Worm (Caenorhabditis elegans): ENCODE data around the gene Y70C5A.4.

DNA sequence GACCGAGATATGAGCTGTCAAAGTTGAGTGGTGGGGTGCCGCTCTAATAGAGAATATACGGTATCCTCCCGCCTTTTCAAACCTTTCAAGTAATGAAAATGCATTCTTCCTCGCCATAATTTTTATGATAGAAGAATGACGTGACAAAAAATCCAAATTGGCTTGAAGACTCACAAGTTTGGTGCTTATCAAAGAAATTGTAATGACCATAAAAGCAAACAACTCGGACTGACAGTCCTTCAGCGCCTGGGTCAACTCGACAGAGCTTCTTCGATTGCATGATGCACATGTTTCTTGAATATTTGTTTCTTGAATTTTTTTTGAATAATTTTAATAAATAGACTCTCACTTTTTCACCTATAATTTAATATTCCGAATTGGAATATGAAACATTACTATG, 12.1 kb upstream of the Y70C5A.4 start:
- TF ChIP-seq ceh-32 (tag; optimal IDR thresholded peaks at IDR 0.05; ENCODE audit: poor library complexity): no peak
- no peak for TF ChIP-seq tag-97 (GFP tag; IDR thresholded peaks at IDR 0.05)
- TF ChIP-seq skn-1 (tag; optimal IDR thresholded peaks at IDR 0.05): no peak
- no peak for TF ChIP-seq nhr-11 (tag; optimal IDR thresholded peaks at IDR 0.05)
- peak; percentile 51 for TF ChIP-seq pqm-1 (tag; optimal IDR thresholded peaks at IDR 0.05)
- TF ChIP-seq daf-12 (tag; optimal IDR thresholded peaks at IDR 0.05): no peak
- no peak for TF ChIP-seq madf-5 (GFP tag; IDR thresholded peaks at IDR 0.05)
- no peak for TF ChIP-seq zfp-3 (GFP tag; conservative IDR thresholded peaks at IDR 0.05)
- no peak for TF ChIP-seq unc-62 (GFP tag; optimal IDR thresholded peaks at IDR 0.05 in 1 of 2)
- no peak for TF ChIP-seq unc-62 (tag; optimal IDR thresholded peaks at IDR 0.05)
- TF ChIP-seq ceh-28 (tag; optimal IDR thresholded peaks at IDR 0.05): no peak
- TF ChIP-seq dmd-6 (GFP tag; IDR thresholded peaks at IDR 0.05): peak; percentile 66
- TF ChIP-seq nhr-77 (tag; optimal IDR thresholded peaks at IDR 0.05): no peak
- TF ChIP-seq ces-1 (GFP tag; optimal IDR thresholded peaks at IDR 0.05): no peak
- no peak for TF ChIP-seq nhr-25 (tag; optimal IDR thresholded peaks at IDR 0.05; ENCODE audit: borderline replicate concordance, insufficient read depth)

Measured in whole organism, L4 larva.